Fruit fly (Drosophila melanogaster) whole organism, pupa: ENCODE measurements around the gene AstCC.

Source experiments
- CG13204 ChIP-seq: fragments of 200-800 bp; sonication (Bioruptor generic); optimal IDR thresholded peaks from 2 replicates; lab custom pipeline; 2018; ENCODE audit warnings: missing biosample characterization, mild to moderate bottlenecking, missing genetic modification characterization, moderate library complexity
- CG14655 ChIP-seq: fragments of 200-800 bp; sonication (Bioruptor generic); optimal IDR thresholded peaks from 3 replicates; lab custom pipeline; 2017; ENCODE audit warnings: mild to moderate bottlenecking, missing biosample characterization, missing genetic modification reagents, missing genetic modification characterization
- CG34367 ChIP-seq: fragments of 200-800 bp; sonication (Bioruptor generic); optimal IDR thresholded peaks from 2 replicates; lab custom pipeline; 2018; ENCODE audit warnings: missing biosample characterization, mild to moderate bottlenecking, missing genetic modification characterization
- CG4496 ChIP-seq: fragments of 200-800 bp; sonication (Bioruptor generic); IDR thresholded peaks from 3 replicates; pipeline ENCODE4 v1.3.6; 2022; ENCODE audit warnings: missing biosample characterization, missing genetic modification characterization
- CG9948 ChIP-seq: fragments of 200-800 bp; sonication (Bioruptor generic); optimal IDR thresholded peaks from 2 replicates; lab custom pipeline; 2018; ENCODE audit warnings: missing biosample characterization, mild to moderate bottlenecking, missing genetic modification characterization, moderate library complexity
- D1 ChIP-seq: fragments of 200-800 bp; sonication (Bioruptor generic); optimal IDR thresholded peaks from 2 replicates; lab custom pipeline; 2018; ENCODE audit warnings: missing biosample characterization, mild to moderate bottlenecking, missing genetic modification characterization, moderate library complexity
- EcR ChIP-seq: fragments of 200-800 bp; sonication (Bioruptor generic); optimal IDR thresholded peaks from 3 replicates; lab custom pipeline; 2019; ENCODE audit warnings: missing biosample characterization, missing genetic modification characterization, mild to moderate bottlenecking, moderate library complexity, missing genetic modification reagents
- Snoo ChIP-seq: fragments of 200-800 bp; sonication (Bioruptor generic); optimal IDR thresholded peaks from 3 replicates; lab custom pipeline; 2017; ENCODE audit warnings: missing biosample characterization, mild to moderate bottlenecking, missing genetic modification characterization, inconsistent platforms
- rn ChIP-seq: fragments of 200-800 bp; sonication (Bioruptor generic); IDR thresholded peaks from 2 replicates; pipeline ENCODE4 v1.3.6; 2022; ENCODE audit warnings: missing biosample characterization, missing genetic modification characterization

dm6 chr2L:11034495-11034894 lies 50.5 kb downstream of the AstCC start, which contains the start of gene CG18666:
- TF ChIP-seq CG13204 (GFP tag; lab: Kevin White, UChicago), result no peak
- TF ChIP-seq CG34367 (tag; lab: Kevin White, UChicago), result no peak
- TF ChIP-seq CG4496, result no peak
- no peak for TF ChIP-seq rn (GFP tag; lab: Robert Waterston, UW)
- no peak for TF ChIP-seq Snoo
- TF ChIP-seq CG14655 (GFP tag; lab: Kevin White, UChicago), result no peak
- no peak for TF ChIP-seq D1 (tag; lab: Kevin White, UChicago)
- no peak for TF ChIP-seq CG9948
- TF ChIP-seq EcR (GFP tag; lab: Kevin White, UChicago), result no peak
